Worm (Caenorhabditis elegans) whole organism, mixed stage, embryonic: ENCODE results near the gene F40E10.5.

Experiments used
- M03D4.4 ChIP-seq: sonication (generic microtip); optimal IDR thresholded peaks from 2 replicates; lab custom pipeline; 2017; ENCODE audit warnings: mild to moderate bottlenecking, missing genetic modification characterization, missing compliant biosample characterization
- bed-3 ChIP-seq: fragments of 200-800 bp; sonication (Bioruptor generic); optimal IDR thresholded peaks from 3 replicates; lab custom pipeline; 2018; ENCODE audit warnings: mild to moderate bottlenecking, missing genetic modification characterization, moderate library complexity, missing compliant biosample characterization
- blmp-1 ChIP-seq: fragments of 150-350 bp; optimal IDR thresholded peaks from 2 replicates; lab custom pipeline; 2014; ENCODE audit warnings: missing biosample characterization, missing genetic modification characterization
- ceh-39 ChIP-seq: fragments of 150-350 bp; optimal IDR thresholded peaks from 2 replicates; lab custom pipeline; 2014; ENCODE audit warnings: missing biosample characterization, missing genetic modification characterization
- ceh-43 ChIP-seq: fragments of 200-800 bp; sonication (Bioruptor generic); optimal IDR thresholded peaks from 2 replicates; lab custom pipeline; 2018; ENCODE audit warnings: mild to moderate bottlenecking, missing genetic modification characterization, moderate library complexity, missing compliant biosample characterization
- ceh-83 ChIP-seq: fragments of 200-800 bp; sonication (Bioruptor generic); optimal IDR thresholded peaks from 2 replicates; lab custom pipeline; 2018; ENCODE audit warnings: mild to moderate bottlenecking, missing genetic modification characterization, missing compliant biosample characterization
- ces-1 ChIP-seq: fragments of 150-350 bp; optimal IDR thresholded peaks from 2 replicates; lab custom pipeline; 2014; ENCODE audit warnings: missing biosample characterization, missing genetic modification reagents, missing genetic modification characterization
- cnd-1 ChIP-seq: fragments of 200-800 bp; sonication (Bioruptor generic); optimal IDR thresholded peaks from 2 replicates; lab custom pipeline; 2018; ENCODE audit warnings: mild to moderate bottlenecking, missing genetic modification characterization, missing compliant biosample characterization
- drap-1 ChIP-seq: fragments of 200-800 bp; sonication (Bioruptor generic); optimal IDR thresholded peaks from 3 replicates; lab custom pipeline; 2018; ENCODE audit warnings: mild to moderate bottlenecking, missing genetic modification characterization, missing compliant biosample characterization
- elt-1 ChIP-seq: sonication (generic microtip); optimal IDR thresholded peaks from 2 replicates; lab custom pipeline; 2017; ENCODE audit warnings: missing genetic modification characterization, mild to moderate bottlenecking, missing compliant biosample characterization, antibody characterized with exemption, moderate library complexity, borderline replicate concordance; ENCODE audit not compliant: insufficient read depth
- elt-3 ChIP-seq: fragments of 150-350 bp; optimal IDR thresholded peaks from 2 replicates; lab custom pipeline; 2014; ENCODE audit warnings: missing biosample characterization, missing genetic modification characterization
- flh-1 ChIP-seq: fragments of 200-800 bp; sonication (Bioruptor generic); optimal IDR thresholded peaks from 2 replicates; lab custom pipeline; 2018; ENCODE audit warnings: mild to moderate bottlenecking, missing genetic modification characterization, moderate library complexity, missing compliant biosample characterization
- ham-2 ChIP-seq: fragments of 200-800 bp; sonication (Bioruptor generic); optimal IDR thresholded peaks from 2 replicates; lab custom pipeline; 2018; ENCODE audit warnings: mild to moderate bottlenecking, missing genetic modification characterization, missing compliant biosample characterization
- hlh-1 ChIP-seq: fragments of 150-350 bp; optimal IDR thresholded peaks from 2 replicates; lab custom pipeline; 2014; ENCODE audit warnings: missing biosample characterization, missing genetic modification reagents, missing genetic modification characterization
- lin-13 ChIP-seq: fragments of 150-350 bp; optimal IDR thresholded peaks from 2 replicates; lab custom pipeline; 2014; ENCODE audit warnings: missing biosample characterization, missing genetic modification characterization
- lin-32 ChIP-seq: fragments of 200-800 bp; sonication (Bioruptor generic); optimal IDR thresholded peaks from 2 replicates; lab custom pipeline; 2018; ENCODE audit warnings: mild to moderate bottlenecking, missing genetic modification characterization, missing compliant biosample characterization
- lsy-2 ChIP-seq: fragments of 150-350 bp; optimal IDR thresholded peaks from 2 replicates; lab custom pipeline; 2014; ENCODE audit warnings: missing biosample characterization, missing genetic modification characterization
- mab-5 ChIP-seq: fragments of 150-350 bp; optimal IDR thresholded peaks from 2 replicates; lab custom pipeline; 2014; ENCODE audit warnings: missing biosample characterization, missing genetic modification characterization
- mep-1 ChIP-seq: fragments of 150-350 bp; optimal IDR thresholded peaks from 2 replicates; lab custom pipeline; 2017; ENCODE audit warnings: missing biosample characterization, missing genetic modification reagents, missing genetic modification characterization, inconsistent platforms
- mls-2 ChIP-seq: sonication (generic microtip); optimal IDR thresholded peaks from 2 replicates; lab custom pipeline; 2016; ENCODE audit warnings: mild to moderate bottlenecking, missing genetic modification characterization, moderate library complexity, missing compliant biosample characterization
- nhr-12 ChIP-seq: fragments of 150-350 bp; optimal IDR thresholded peaks from 2 replicates; lab custom pipeline; 2014; ENCODE audit warnings: missing biosample characterization, missing genetic modification characterization
- nhr-2 ChIP-seq: fragments of 150-350 bp; optimal IDR thresholded peaks from 2 replicates; lab custom pipeline; 2014; ENCODE audit warnings: missing biosample characterization, missing genetic modification characterization
- nhr-237 ChIP-seq: fragments of 150-350 bp; optimal IDR thresholded peaks from 2 replicates; lab custom pipeline; 2014; ENCODE audit warnings: missing biosample characterization, missing genetic modification characterization
- nhr-28 ChIP-seq: fragments of 150-350 bp; optimal IDR thresholded peaks from 2 replicates; lab custom pipeline; 2014; ENCODE audit warnings: missing biosample characterization, missing genetic modification characterization
- nhr-76 ChIP-seq: sonication (generic microtip); optimal IDR thresholded peaks from 2 replicates; lab custom pipeline; 2017; ENCODE audit warnings: missing biosample characterization, missing genetic modification characterization
- pha-4 ChIP-seq: fragments of 150-350 bp; optimal IDR thresholded peaks from 2 replicates; lab custom pipeline; 2018; ENCODE audit warnings: missing biosample characterization, missing genetic modification reagents, missing genetic modification characterization
- sem-2 ChIP-seq: fragments of 200-800 bp; sonication (Bioruptor generic); optimal IDR thresholded peaks from 2 replicates; lab custom pipeline; 2018; ENCODE audit warnings: mild to moderate bottlenecking, missing genetic modification characterization, missing compliant biosample characterization
- snpc-4 ChIP-seq: fragments of 150-350 bp; optimal IDR thresholded peaks from 2 replicates; lab custom pipeline; 2014; ENCODE audit warnings: missing biosample characterization, missing genetic modification characterization
- sptf-1 ChIP-seq: sonication (generic microtip); optimal IDR thresholded peaks from 2 replicates; lab custom pipeline; 2017; ENCODE audit warnings: mild to moderate bottlenecking, missing genetic modification characterization, moderate library complexity, missing compliant biosample characterization
- tbx-8 ChIP-seq: fragments of 200-800 bp; sonication (Bioruptor generic); optimal IDR thresholded peaks from 2 replicates; lab custom pipeline; 2018; ENCODE audit warnings: mild to moderate bottlenecking, missing genetic modification characterization, moderate library complexity, missing compliant biosample characterization
- unc-120 ChIP-seq: sonication (generic microtip); optimal IDR thresholded peaks from 2 replicates; lab custom pipeline; 2017; ENCODE audit warnings: missing genetic modification characterization, missing compliant biosample characterization; ENCODE audit not compliant: poor library complexity, severe bottlenecking
- unc-62 ChIP-seq: fragments of 150-350 bp; optimal IDR thresholded peaks from 2 replicates; lab custom pipeline; 2014; ENCODE audit warnings: missing biosample characterization, missing genetic modification reagents, missing genetic modification characterization
- zip-8 ChIP-seq: fragments of 150-350 bp; optimal IDR thresholded peaks from 2 replicates; lab custom pipeline; 2014; ENCODE audit warnings: missing biosample characterization, missing genetic modification characterization
- ztf-11 ChIP-seq: fragments of 150-350 bp; optimal IDR thresholded peaks from 2 replicates; lab custom pipeline; 2014; ENCODE audit warnings: missing biosample characterization, missing genetic modification characterization

The F40E10.5 gene

DNA sequence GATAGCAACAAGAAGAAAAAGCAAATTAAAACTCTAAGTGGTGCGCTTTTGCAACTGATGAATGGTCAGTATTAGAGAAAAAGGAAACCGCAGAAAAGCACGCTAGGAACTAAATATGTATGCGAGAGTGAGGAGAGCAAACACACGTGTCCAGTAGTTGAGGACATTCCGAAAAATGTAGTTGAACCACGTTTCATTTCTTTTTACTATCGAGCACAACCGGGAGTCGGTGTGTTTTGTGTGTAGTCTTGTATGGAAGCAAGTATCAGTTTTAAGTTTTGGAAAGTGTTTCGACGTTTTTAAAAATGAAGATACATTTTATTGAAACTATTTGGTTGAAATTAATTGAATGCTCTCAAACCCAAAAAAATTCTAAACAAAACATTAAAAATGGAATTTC lies 38.4 kb downstream of the F40E10.5 start, which contains the start of gene C05G5.1:
C05G5.1 (minus strand) TSS at position 101 of the 400 bp plus-strand sequence.
- TF ChIP-seq nhr-237 (no peak), bed-3 (GFP tag; lab: Kevin White, UChicago) (no peak), cnd-1 (tag; lab: Kevin White, UChicago) (no peak), sem-2 (GFP tag; lab: Kevin White, UChicago) (no peak), snpc-4 (tag; lab: Kevin White, UChicago) (no peak), ceh-43 (GFP tag; lab: Kevin White, UChicago) (no peak), nhr-12 (tag; lab: Kevin White, UChicago) (no peak), blmp-1 (no peak), ztf-11 (tag; lab: Kevin White, UChicago) (no peak), unc-120 (no peak), nhr-2 (no peak), drap-1 (GFP tag; lab: Kevin White, UChicago) (no peak), lsy-2 (no peak), ceh-83 (GFP tag; lab: Kevin White, UChicago) (no peak), elt-1 (tag; lab: Kevin White, UChicago) (no peak), unc-62 (GFP tag; lab: Kevin White, UChicago) (no peak), lin-32 (no peak), mab-5 (tag; lab: Kevin White, UChicago) (no peak)

DNA sequence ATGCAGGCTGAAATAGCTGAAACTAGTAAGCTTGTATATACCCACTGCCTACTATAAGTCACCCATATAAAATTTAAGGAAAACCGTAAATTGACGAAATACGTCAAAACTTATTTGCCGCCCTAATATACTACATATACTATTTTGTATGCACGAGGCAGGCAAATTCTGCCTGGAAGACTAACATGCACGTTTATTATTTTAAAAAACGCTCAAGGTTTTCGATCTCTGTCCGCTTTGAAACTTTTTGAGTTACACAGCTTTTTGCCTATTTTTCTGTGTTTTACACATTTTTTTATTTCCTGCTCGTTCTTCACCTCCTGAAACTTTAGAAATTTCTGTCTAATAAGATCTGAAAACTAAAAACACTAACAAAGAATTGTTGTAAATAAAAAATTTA lies 41.6 kb downstream of the F40E10.5 start:
- TF ChIP-seq elt-1 (tag; lab: Kevin White, UChicago) (no peak), nhr-28 (tag; lab: Kevin White, UChicago) (no peak), zip-8 (tag; lab: Kevin White, UChicago) (no peak), blmp-1 (no peak), unc-120 (no peak), cnd-1 (tag; lab: Kevin White, UChicago) (no peak), sptf-1 (no peak), ceh-39 (no peak), nhr-237 (no peak), ceh-43 (GFP tag; lab: Kevin White, UChicago) (no peak), ham-2 (no peak), tbx-8 (no peak), bed-3 (GFP tag; lab: Kevin White, UChicago) (no peak)

DNA sequence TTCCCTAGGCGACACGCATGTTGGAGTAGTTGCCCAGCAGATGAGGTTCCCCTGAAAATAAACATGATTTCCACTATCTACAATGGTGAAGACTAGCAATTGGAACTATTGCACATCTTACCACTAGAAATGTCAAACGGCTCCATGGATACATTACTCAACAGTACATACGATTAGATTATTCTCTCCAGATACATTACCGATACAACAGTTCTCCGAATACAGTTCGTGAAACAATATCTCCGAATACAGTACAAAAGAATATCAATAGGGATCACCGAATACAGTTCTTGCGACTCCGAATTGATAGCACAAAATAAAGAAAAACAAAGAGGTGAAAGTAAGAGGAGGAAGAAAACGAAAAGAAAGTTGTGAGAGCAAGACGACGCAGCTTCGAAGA lies 42.2 kb downstream of the F40E10.5 start, which contains the start of gene C05G5.7:
C05G5.7 (minus strand) TSS at position 1 of the 400 bp plus-strand sequence.
- no peak for TF ChIP-seq hlh-1 (tag; lab: Kevin White, UChicago)
- TF ChIP-seq, all 35 proteins: peak for 0

DNA sequence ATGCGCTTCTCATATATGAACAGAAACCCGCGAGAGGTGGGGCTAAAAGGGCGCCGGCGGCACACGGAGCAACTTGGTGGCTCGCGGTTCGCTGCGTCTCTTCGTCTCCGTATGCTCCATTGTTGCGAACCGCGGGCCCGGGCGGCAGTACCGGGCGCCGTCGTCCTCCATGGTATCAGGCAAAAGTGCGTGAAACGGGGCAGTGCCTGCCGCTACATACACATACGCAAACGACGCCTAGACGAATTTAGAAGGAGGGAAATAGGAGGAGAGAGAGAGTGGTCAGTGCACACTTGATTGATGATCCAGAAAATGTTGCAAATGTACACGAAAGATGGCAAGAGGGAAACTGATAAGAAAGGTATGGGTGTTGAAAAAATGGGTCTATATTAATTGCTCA lies 42.9 kb downstream of the F40E10.5 start:
- TF ChIP-seq blmp-1 (no peak), ztf-11 (tag; lab: Kevin White, UChicago) (no peak), snpc-4 (tag; lab: Kevin White, UChicago) (no peak), mep-1 (no peak), drap-1 (GFP tag; lab: Kevin White, UChicago) (no peak), ham-2 (no peak), nhr-28 (tag; lab: Kevin White, UChicago) (no peak), bed-3 (GFP tag; lab: Kevin White, UChicago) (no peak)

DNA sequence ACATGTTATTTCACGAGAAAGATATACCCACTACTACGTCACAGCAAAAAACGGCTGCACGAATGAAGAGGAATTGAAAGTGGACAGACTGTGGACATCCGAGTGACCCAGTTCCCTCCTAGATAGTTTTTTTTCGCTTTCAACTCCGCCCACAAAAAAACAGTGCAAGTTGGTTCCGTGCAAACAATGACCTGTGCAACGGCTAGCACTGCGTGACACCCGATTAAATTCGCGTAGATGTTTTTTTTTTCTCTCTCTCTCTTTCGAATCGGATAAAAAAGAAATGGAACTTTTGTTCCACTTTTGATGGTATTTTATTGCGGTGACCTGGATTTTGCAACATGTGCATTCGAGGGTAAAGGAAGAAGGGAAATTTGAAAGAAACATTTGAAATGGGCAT lies 43.6 kb downstream of the F40E10.5 start:
- TF ChIP-seq M03D4.4 (tag; lab: Kevin White, UChicago): no peak
- no peak for TF ChIP-seq unc-120
- TF ChIP-seq ham-2: no peak
- TF ChIP-seq ceh-39: no peak
- no peak for TF ChIP-seq pha-4 (tag; lab: Kevin White, UChicago)
- no peak for TF ChIP-seq mls-2 (tag; lab: Kevin White, UChicago)
- no peak for TF ChIP-seq cnd-1 (tag; lab: Kevin White, UChicago)
- TF ChIP-seq mab-5 (tag; lab: Kevin White, UChicago): no peak
- TF ChIP-seq lin-32: no peak
- TF ChIP-seq hlh-1 (tag; lab: Kevin White, UChicago): no peak
- no peak for TF ChIP-seq tbx-8

DNA sequence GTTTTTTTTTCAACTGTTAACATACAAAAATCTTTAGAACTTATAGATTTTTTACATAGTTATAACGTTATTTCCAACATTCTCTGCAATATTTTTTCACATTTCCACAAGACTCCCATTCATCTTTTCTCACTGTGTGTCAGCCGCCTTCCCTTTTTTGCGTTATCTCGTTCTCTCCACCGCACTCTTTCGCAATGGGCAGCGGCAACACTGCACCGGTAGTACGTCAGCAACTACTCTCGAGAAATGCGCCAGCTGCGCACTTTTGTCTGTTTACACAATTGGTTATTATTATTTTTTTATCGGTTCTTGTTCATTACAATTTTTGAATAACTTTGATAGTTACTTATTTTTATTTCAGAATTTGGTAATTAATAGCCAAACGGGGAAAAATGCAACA lies 45.4 kb downstream of the F40E10.5 start, which contains the start of gene C05G5.2:
C05G5.2 (plus strand) TSS at position 356 of the 400 bp plus-strand sequence.
- TF ChIP-seq mls-2 (tag; lab: Kevin White, UChicago): peak; percentile 47
- TF ChIP-seq unc-62 (GFP tag; lab: Kevin White, UChicago): peak; percentile 33
- TF ChIP-seq pha-4 (tag; lab: Kevin White, UChicago): peak; percentile 41
- peak; percentile 6 for TF ChIP-seq ceh-43 (GFP tag; lab: Kevin White, UChicago)
- no peak for TF ChIP-seq tbx-8
- TF ChIP-seq mep-1: peak; percentile 92
- TF ChIP-seq ceh-83 (GFP tag; lab: Kevin White, UChicago): peak; percentile 16
- TF ChIP-seq unc-120: peak; percentile 66
- peak; percentile 75 for TF ChIP-seq nhr-237
- peak; percentile 51 for TF ChIP-seq lin-13 (tag; lab: Kevin White, UChicago)
- no peak for TF ChIP-seq bed-3 (GFP tag; lab: Kevin White, UChicago)
- TF ChIP-seq ces-1 (GFP tag; lab: Kevin White, UChicago): peak; percentile 42
- TF ChIP-seq elt-3 (tag; lab: Kevin White, UChicago): peak; percentile 56
- TF ChIP-seq ham-2: no peak
- peak; percentile 39 for TF ChIP-seq ceh-39
- peak; percentile 12 for TF ChIP-seq hlh-1 (tag; lab: Kevin White, UChicago)
- TF ChIP-seq lsy-2: peak; percentile 68
- TF ChIP-seq blmp-1: no peak
- peak; percentile 49 for TF ChIP-seq cnd-1 (tag; lab: Kevin White, UChicago)
- peak; percentile 36 for TF ChIP-seq sptf-1
- TF ChIP-seq elt-1 (tag; lab: Kevin White, UChicago): no peak
- no peak for TF ChIP-seq nhr-28 (tag; lab: Kevin White, UChicago)
- TF ChIP-seq sem-2 (GFP tag; lab: Kevin White, UChicago): no peak
- no peak for TF ChIP-seq flh-1 (GFP tag; lab: Kevin White, UChicago)
- TF ChIP-seq nhr-76 (tag; lab: Kevin White, UChicago): no peak
- TF ChIP-seq nhr-2: peak; percentile 16
- peak; percentile 27 for TF ChIP-seq M03D4.4 (tag; lab: Kevin White, UChicago)
- no peak for TF ChIP-seq nhr-12 (tag; lab: Kevin White, UChicago)
